Fruit fly (Drosophila melanogaster) whole organism, prepupa: ENCODE results near the gene Oseg4.

ENCODE experiments used
- Sox102F ChIP-seq: fragments of 200-800 bp; sonication (Bioruptor generic); optimal IDR thresholded peaks from 2 replicates; lab custom pipeline; 2016; ENCODE audit warnings: missing biosample characterization, mild to moderate bottlenecking, missing genetic modification characterization
- fd85E ChIP-seq: fragments of 200-800 bp; sonication (Bioruptor generic); optimal IDR thresholded peaks from 3 replicates; lab custom pipeline; 2016; ENCODE audit warnings: missing biosample characterization, missing genetic modification characterization

dm6 chr3L:1694317-1694716 is 41.2 kb downstream of the Oseg4 start, which contains the start of gene CG12011:
- TF ChIP-seq fd85E (GFP tag; lab: Kevin White, UChicago) = no peak
- no peak for TF ChIP-seq Sox102F
